Worm (Caenorhabditis elegans): ENCODE data around the gene srw-3.

srw-3 gene

DNA sequence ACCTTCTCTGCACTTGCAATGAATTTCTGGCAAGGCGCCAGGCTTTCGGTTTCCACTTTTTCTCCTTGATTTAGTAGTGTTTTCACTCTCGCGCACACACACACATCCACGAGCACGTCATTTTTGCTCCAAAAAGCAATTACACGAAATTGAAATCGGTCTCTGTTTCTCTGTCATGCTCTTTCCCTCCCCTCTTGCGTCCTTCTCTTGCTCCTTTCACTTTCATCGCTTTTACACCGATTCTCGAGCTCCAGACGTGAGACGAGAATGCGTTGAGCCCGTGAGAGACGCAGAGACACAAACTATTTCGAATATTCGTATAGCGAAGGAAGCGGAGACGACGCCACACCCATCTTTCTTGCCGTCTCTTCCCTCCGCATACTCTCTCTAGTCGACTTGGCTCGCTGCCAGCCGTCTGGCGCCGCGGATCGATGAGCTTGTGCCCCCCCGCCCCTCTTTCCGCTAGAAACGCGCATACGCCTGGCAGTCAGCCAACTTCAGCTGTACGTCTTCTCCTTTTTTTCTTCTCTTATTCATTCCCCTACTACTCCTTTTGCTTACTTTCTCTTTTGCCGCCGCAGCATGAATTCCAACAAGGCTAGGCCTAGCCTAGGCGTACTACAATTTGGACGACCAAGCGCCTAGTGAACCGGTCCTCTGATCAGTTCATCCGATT is 22.7 kb downstream of the srw-3 start:
- TF ChIP-seq cnd-1 (tag; optimal IDR thresholded peaks at IDR 0.05) (no peak), nhr-76 (tag; optimal IDR thresholded peaks at IDR 0.05) (no peak), lsy-2 (tag; optimal IDR thresholded peaks at IDR 0.05) (peak; percentile 5), ham-2 (GFP tag; optimal IDR thresholded peaks at IDR 0.05) (peak; percentile 64), unc-120 (tag; optimal IDR thresholded peaks at IDR 0.05; ENCODE audit: poor library complexity, severe bottlenecking) (peak; percentile 97), ceh-83 (GFP tag; optimal IDR thresholded peaks at IDR 0.05) (no peak), lin-32 (GFP tag; optimal IDR thresholded peaks at IDR 0.05) (no peak), ztf-11 (tag; optimal IDR thresholded peaks at IDR 0.05) (no peak), snpc-4 (tag; optimal IDR thresholded peaks at IDR 0.05) (no peak), elt-1 (tag; optimal IDR thresholded peaks at IDR 0.05; ENCODE audit: borderline replicate concordance, insufficient read depth) (no peak), unc-39 (tag; optimal IDR thresholded peaks at IDR 0.05) (no peak), nhr-237 (tag; optimal IDR thresholded peaks at IDR 0.05) (no peak), unc-62 (GFP tag; optimal IDR thresholded peaks at IDR 0.05) (no peak), zip-8 (tag; optimal IDR thresholded peaks at IDR 0.05) (no peak), lin-13 (tag; optimal IDR thresholded peaks at IDR 0.05) (no peak), M03D4.4 (tag; optimal IDR thresholded peaks at IDR 0.05) (no peak), mep-1 (tag; optimal IDR thresholded peaks at IDR 0.05) (no peak), mls-2 (tag; optimal IDR thresholded peaks at IDR 0.05) (peak; percentile 58), blmp-1 (tag; optimal IDR thresholded peaks at IDR 0.05) (peak; percentile 50), drap-1 (GFP tag; optimal IDR thresholded peaks at IDR 0.05) (no peak), elt-3 (tag; optimal IDR thresholded peaks at IDR 0.05) (no peak), bed-3 (GFP tag; optimal IDR thresholded peaks at IDR 0.05) (no peak), hlh-1 (tag; optimal IDR thresholded peaks at IDR 0.05) (no peak), ceh-43 (GFP tag; optimal IDR thresholded peaks at IDR 0.05) (no peak), pha-4 (tag; optimal IDR thresholded peaks at IDR 0.05) (peak; percentile 16), tbx-8 (GFP tag; optimal IDR thresholded peaks at IDR 0.05) (no peak), ceh-39 (tag; optimal IDR thresholded peaks at IDR 0.05) (no peak), nhr-12 (tag; optimal IDR thresholded peaks at IDR 0.05) (no peak), ces-1 (GFP tag; optimal IDR thresholded peaks at IDR 0.05) (peak; percentile 93), mab-5 (tag; optimal IDR thresholded peaks at IDR 0.05) (peak; percentile 49), sem-2 (GFP tag; optimal IDR thresholded peaks at IDR 0.05) (no peak), sptf-1 (tag; optimal IDR thresholded peaks at IDR 0.05) (peak; percentile 12), flh-1 (GFP tag; optimal IDR thresholded peaks at IDR 0.05) (no peak), nhr-28 (tag; optimal IDR thresholded peaks at IDR 0.05) (no peak), nhr-2 (tag; optimal IDR thresholded peaks at IDR 0.05) (no peak)

DNA sequence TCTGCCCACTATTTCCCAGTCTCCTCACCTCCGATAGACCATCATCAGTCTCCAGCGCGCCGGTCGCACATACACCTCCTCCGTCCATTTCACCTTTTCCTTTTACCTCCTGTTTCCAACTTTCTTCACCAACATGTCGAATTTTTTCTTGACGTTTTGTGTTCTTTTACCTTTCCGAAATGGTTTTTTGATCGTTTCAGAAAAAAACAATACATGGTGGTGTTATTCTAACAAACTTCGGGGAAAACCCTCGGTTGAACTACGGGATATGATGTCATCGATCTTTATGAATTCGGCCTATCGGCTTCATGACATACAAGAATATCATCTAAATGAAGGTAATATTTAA is 23.2 kb downstream of the srw-3 start, which contains the start of gene Y97E10C.1:
Gene Y97E10C.1 (plus strand): TSS at position 201 of the 349 bp plus-strand sequence.
- TF ChIP-seq nhr-28 (tag; optimal IDR thresholded peaks at IDR 0.05) (no peak), unc-62 (GFP tag; optimal IDR thresholded peaks at IDR 0.05) (no peak), elt-3 (tag; optimal IDR thresholded peaks at IDR 0.05) (no peak), sptf-1 (tag; optimal IDR thresholded peaks at IDR 0.05) (no peak), M03D4.4 (tag; optimal IDR thresholded peaks at IDR 0.05) (no peak), nhr-12 (tag; optimal IDR thresholded peaks at IDR 0.05) (no peak), sem-2 (GFP tag; optimal IDR thresholded peaks at IDR 0.05) (no peak)

DNA sequence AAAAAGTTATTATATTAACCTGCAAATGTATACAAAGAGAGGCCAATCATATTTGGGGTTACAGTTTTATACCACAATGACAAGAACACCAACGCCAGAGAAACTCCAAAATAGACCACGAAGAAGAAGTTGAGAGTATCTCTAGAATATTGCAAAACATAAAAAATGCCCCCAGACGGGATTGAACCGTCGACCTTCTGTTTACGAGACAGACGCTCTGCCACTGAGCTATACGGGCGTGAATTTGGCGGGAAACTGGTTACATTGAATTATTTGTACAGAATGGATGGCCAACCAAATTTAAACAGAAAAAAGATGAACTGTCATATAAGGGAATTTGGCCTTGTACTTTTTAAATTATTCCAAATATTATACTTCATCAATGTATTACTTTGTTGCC is 25.1 kb downstream of the srw-3 start:
- TF ChIP-seq tbx-8 (GFP tag; optimal IDR thresholded peaks at IDR 0.05), result no peak
- TF ChIP-seq lin-32 (GFP tag; optimal IDR thresholded peaks at IDR 0.05), result no peak
- TF ChIP-seq lin-13 (tag; optimal IDR thresholded peaks at IDR 0.05), result no peak
- TF ChIP-seq ztf-11 (tag; optimal IDR thresholded peaks at IDR 0.05), result no peak
- TF ChIP-seq nhr-2 (tag; optimal IDR thresholded peaks at IDR 0.05), result no peak
- no peak for TF ChIP-seq M03D4.4 (tag; optimal IDR thresholded peaks at IDR 0.05)
- TF ChIP-seq mls-2 (tag; optimal IDR thresholded peaks at IDR 0.05), result peak; percentile 39
- TF ChIP-seq elt-3 (tag; optimal IDR thresholded peaks at IDR 0.05), result no peak
- TF ChIP-seq nhr-76 (tag; optimal IDR thresholded peaks at IDR 0.05), result no peak
- TF ChIP-seq mab-5 (tag; optimal IDR thresholded peaks at IDR 0.05), result no peak
- peak; percentile 34 for TF ChIP-seq sptf-1 (tag; optimal IDR thresholded peaks at IDR 0.05)
- no peak for TF ChIP-seq cnd-1 (tag; optimal IDR thresholded peaks at IDR 0.05)
- TF ChIP-seq pha-4 (tag; optimal IDR thresholded peaks at IDR 0.05), result no peak
- TF ChIP-seq ceh-83 (GFP tag; optimal IDR thresholded peaks at IDR 0.05), result peak; percentile 21
- no peak for TF ChIP-seq nhr-12 (tag; optimal IDR thresholded peaks at IDR 0.05)
- no peak for TF ChIP-seq ces-1 (GFP tag; optimal IDR thresholded peaks at IDR 0.05)
- no peak for TF ChIP-seq hlh-1 (tag; optimal IDR thresholded peaks at IDR 0.05)
- TF ChIP-seq unc-62 (GFP tag; optimal IDR thresholded peaks at IDR 0.05), result no peak
- TF ChIP-seq lsy-2 (tag; optimal IDR thresholded peaks at IDR 0.05), result no peak
- no peak for TF ChIP-seq snpc-4 (tag; optimal IDR thresholded peaks at IDR 0.05)
- TF ChIP-seq drap-1 (GFP tag; optimal IDR thresholded peaks at IDR 0.05), result peak; percentile 5
